Worm (Caenorhabditis elegans) whole organism, L4/young adult: Measurements from ENCODE around the gene dmsr-4.

Experiments used
- W03F9.2 ChIP-seq: fragments of 150-350 bp; optimal IDR thresholded peaks from 2 replicates; lab custom pipeline; 2014; ENCODE audit warnings: missing biosample characterization, missing genetic modification characterization
- dao-5 ChIP-seq: sonication (generic microtip); optimal IDR thresholded peaks from 2 replicates; lab custom pipeline; 2016; ENCODE audit warnings: missing genotype, missing genetic modification characterization, moderate library complexity, missing compliant biosample characterization
- him-1 ChIP-seq: sonication (generic microtip); optimal IDR thresholded peaks from 2 replicates; lab custom pipeline; 2016; ENCODE audit warnings: missing genotype, missing genetic modification reagents, missing genetic modification characterization, missing compliant biosample characterization

- TF ChIP-seq him-1 (tag; lab: Kevin White, UChicago) (no peak), dao-5 (tag; lab: Kevin White, UChicago) (no peak), W03F9.2 (no peak)
Measured at ce11 chrII:387844-388355, 31.0 kb upstream of the dmsr-4 start.
